Fruit fly (Drosophila melanogaster) whole organism, embryonic: ENCODE data around the gene Takl2.

Experiments
- CG11504 ChIP-seq: fragments of 200-800 bp; sonication (Bioruptor generic); optimal IDR thresholded peaks from 3 replicates; lab custom pipeline; 2019; ENCODE audit warnings: missing biosample characterization, mild to moderate bottlenecking, missing genetic modification characterization, moderate library complexity
- CG11696 ChIP-seq: fragments of 200-800 bp; sonication (Bioruptor generic); IDR thresholded peaks from 2 replicates; pipeline ENCODE4 v1.3.6; 2022; ENCODE audit warnings: missing biosample characterization, missing genetic modification characterization
- CG12155 ChIP-seq: fragments of 200-800 bp; sonication (Bioruptor generic); optimal IDR thresholded peaks from 3 replicates; lab custom pipeline; 2016; ENCODE audit warnings: missing biosample characterization, missing genetic modification characterization
- CG13287 ChIP-seq: fragments of 200-800 bp; sonication (Bioruptor generic); IDR thresholded peaks from 2 replicates; pipeline ENCODE4 v1.3.6; 2022; ENCODE audit warnings: missing biosample characterization, missing genetic modification characterization; ENCODE audit not compliant: partially characterized antibody
- CG14860 ChIP-seq: fragments of 200-800 bp; sonication (Bioruptor generic); IDR thresholded peaks from 3 replicates; pipeline ENCODE4 v1.3.6; 2022; ENCODE audit warnings: missing biosample characterization, missing genetic modification characterization; ENCODE audit not compliant: partially characterized antibody
- CG15073 ChIP-seq: fragments of 200-800 bp; sonication (Bioruptor generic); optimal IDR thresholded peaks from 2 replicates; lab custom pipeline; 2016; ENCODE audit warnings: missing biosample characterization, missing genetic modification characterization
- CG15269 ChIP-seq: fragments of 200-800 bp; sonication (Bioruptor generic); optimal IDR thresholded peaks from 2 replicates; lab custom pipeline; 2018; ENCODE audit warnings: missing biosample characterization, mild to moderate bottlenecking, missing genetic modification characterization, moderate library complexity
- CG16813 ChIP-seq: fragments of 200-800 bp; sonication (Bioruptor generic); IDR thresholded peaks from 3 replicates; pipeline ENCODE4 v1.3.6; 2022; ENCODE audit warnings: missing biosample characterization, missing genetic modification characterization; ENCODE audit not compliant: partially characterized antibody
- CG2129 ChIP-seq: fragments of 200-800 bp; sonication (Bioruptor generic); IDR thresholded peaks from 2 replicates; pipeline ENCODE4 v1.3.6; 2022; ENCODE audit warnings: missing biosample characterization, missing genetic modification characterization; ENCODE audit not compliant: partially characterized antibody
- CG2199 ChIP-seq: fragments of 200-800 bp; sonication (Bioruptor generic); IDR thresholded peaks from 3 replicates; pipeline ENCODE4 v1.3.6; 2022; ENCODE audit warnings: missing biosample characterization, missing genetic modification characterization
- CG6272 ChIP-seq: fragments of 200-800 bp; sonication (Bioruptor generic); IDR thresholded peaks from 2 replicates; pipeline ENCODE4 v1.3.6; 2022; ENCODE audit warnings: missing biosample characterization, missing genetic modification characterization
- CG6654 ChIP-seq: fragments of 200-800 bp; sonication (Bioruptor generic); optimal IDR thresholded peaks from 2 replicates; lab custom pipeline; 2017; ENCODE audit warnings: missing biosample characterization, mild to moderate bottlenecking, missing genetic modification characterization
- CG6765 ChIP-seq: fragments of 200-800 bp; sonication (Bioruptor generic); optimal IDR thresholded peaks from 3 replicates; lab custom pipeline; 2017; ENCODE audit warnings: missing biosample characterization, mild to moderate bottlenecking, missing genetic modification characterization
- CG7963 ChIP-seq: fragments of 200-800 bp; sonication (Bioruptor generic); IDR thresholded peaks from 3 replicates; pipeline ENCODE4 v1.3.6; 2022; ENCODE audit warnings: missing biosample characterization, missing genetic modification characterization; ENCODE audit not compliant: partially characterized antibody
- CG8290 ChIP-seq, 3 experiments: fragments of 200-800 bp; sonication (Bioruptor generic); optimal IDR thresholded peaks; 2 replicates each; lab custom pipeline; 2016 to 2019; ENCODE audit warnings: missing biosample characterization in 3 of 3, missing genetic modification characterization in 3 of 3, mild to moderate bottlenecking in 2 of 3, moderate library complexity in 1 of 3
- CG9932 ChIP-seq: fragments of 200-800 bp; sonication (Bioruptor generic); IDR thresholded peaks from 2 replicates; pipeline ENCODE4 v1.3.6; 2022; ENCODE audit warnings: missing biosample characterization, missing genetic modification characterization
- Dref ChIP-seq: fragments of 200-800 bp; sonication (Bioruptor generic); IDR thresholded peaks from 2 replicates; pipeline ENCODE4 v1.3.6; 2022; ENCODE audit warnings: missing biosample characterization, missing genetic modification characterization
- Eip74EF ChIP-seq, 2 experiments: fragments of 200-800 bp in 1 of 2; fragments of >200 bp in 1 of 2; sonication (Bioruptor generic) in 1 of 2; optimal IDR thresholded peaks; 2 replicates each; lab custom pipeline; 2017 to 2019; ENCODE audit warnings: missing biosample characterization in 2 of 2, missing genetic modification characterization in 2 of 2, mild to moderate bottlenecking in 1 of 2, moderate library complexity in 1 of 2
- Ets97D ChIP-seq: fragments of 200-800 bp; sonication (Bioruptor generic); optimal IDR thresholded peaks from 3 replicates; lab custom pipeline; 2016; ENCODE audit warnings: missing biosample characterization, missing genetic modification characterization
- Gug ChIP-seq: fragments of 200-800 bp; sonication (Bioruptor generic); IDR thresholded peaks from 4 replicates; pipeline ENCODE4 v1.3.6; 2022; ENCODE audit warnings: missing biosample characterization, missing genetic modification characterization
- HLH4C ChIP-seq: fragments of 200-800 bp; sonication (Bioruptor generic); IDR thresholded peaks from 3 replicates; pipeline ENCODE4 v1.3.6; 2022; ENCODE audit warnings: missing biosample characterization, missing genetic modification characterization; ENCODE audit not compliant: partially characterized antibody
- MBD-R2 ChIP-seq: fragments of 200-800 bp; sonication (Bioruptor generic); IDR thresholded peaks from 2 replicates; pipeline ENCODE4 v1.3.6; 2022; ENCODE audit warnings: missing biosample characterization, missing genetic modification characterization
- Oaz ChIP-seq: fragments of 200-800 bp; sonication (Bioruptor generic); IDR thresholded peaks from 2 replicates; pipeline ENCODE4 v1.3.6; 2022; ENCODE audit warnings: missing biosample characterization, missing genetic modification characterization
- Pdp1 ChIP-seq, 2 experiments: fragments of 200-800 bp; sonication (Bioruptor generic); optimal IDR thresholded peaks; 3 replicates each; lab custom pipeline; 2016; ENCODE audit warnings: missing biosample characterization in 2 of 2, missing genetic modification characterization in 2 of 2, mild to moderate bottlenecking in 1 of 2, moderate library complexity in 1 of 2
- Sry-δ ChIP-seq: fragments of 200-800 bp; sonication (Bioruptor generic); optimal IDR thresholded peaks from 2 replicates; lab custom pipeline; 2016; ENCODE audit warnings: missing biosample characterization, missing genetic modification characterization
- Trl ChIP-seq, 3 experiments: fragments of >200 bp in 2 of 3; fragments of 200-800 bp in 1 of 3; sonication (Bioruptor generic) in 1 of 3; optimal IDR thresholded peaks; 2 replicates in 1 of 3; 3 replicates in 2 of 3; lab custom pipeline; 2016 to 2017; ENCODE audit warnings: missing biosample characterization in 1 of 3, missing genetic modification characterization in 1 of 3
- YL-1 ChIP-seq: fragments of 200-800 bp; sonication (Bioruptor generic); optimal IDR thresholded peaks from 3 replicates; lab custom pipeline; 2017; ENCODE audit warnings: missing biosample characterization, mild to moderate bottlenecking, missing genetic modification characterization
- ash1 ChIP-seq: fragments of 200-800 bp; sonication (Bioruptor generic); optimal IDR thresholded peaks from 2 replicates; lab custom pipeline; 2018; ENCODE audit warnings: missing biosample characterization, mild to moderate bottlenecking, missing genetic modification characterization
- ato ChIP-seq: fragments of 200-800 bp; sonication (Bioruptor generic); IDR thresholded peaks from 2 replicates; pipeline ENCODE4 v1.3.6; 2022; ENCODE audit warnings: missing biosample characterization, missing genetic modification characterization; ENCODE audit not compliant: partially characterized antibody
- bbx ChIP-seq: fragments of 200-800 bp; sonication (Bioruptor generic); IDR thresholded peaks from 2 replicates; pipeline ENCODE4 v1.3.6; 2022; ENCODE audit warnings: missing biosample characterization, missing genetic modification characterization; ENCODE audit not compliant: partially characterized antibody
- cad ChIP-seq: fragments of >200 bp; optimal IDR thresholded peaks from 2 replicates; lab custom pipeline; 2017; ENCODE audit warnings: missing biosample characterization, missing genetic modification characterization
- cg ChIP-seq: fragments of 200-800 bp; sonication (Bioruptor generic); optimal IDR thresholded peaks from 3 replicates; lab custom pipeline; 2019; ENCODE audit warnings: missing biosample characterization, mild to moderate bottlenecking, missing genetic modification characterization, moderate library complexity
- chinmo ChIP-seq: fragments of 200-800 bp; sonication (Bioruptor generic); IDR thresholded peaks from 4 replicates; pipeline ENCODE4 v1.3.6; 2022; ENCODE audit warnings: missing biosample characterization, missing genetic modification characterization; ENCODE audit not compliant: partially characterized antibody
- dpn ChIP-seq, 2 experiments: fragments of 200-800 bp; sonication (Bioruptor generic); optimal IDR thresholded peaks; 3 replicates each; lab custom pipeline; 2016; ENCODE audit warnings: missing biosample characterization in 2 of 2, missing genetic modification characterization in 2 of 2
- ftz-f1 ChIP-seq: fragments of 200-800 bp; sonication (Bioruptor generic); optimal IDR thresholded peaks from 2 replicates; lab custom pipeline; 2016; ENCODE audit warnings: missing biosample characterization, missing genetic modification characterization
- gcm ChIP-seq: fragments of 200-800 bp; sonication (Bioruptor generic); optimal IDR thresholded peaks from 2 replicates; lab custom pipeline; 2019; ENCODE audit warnings: missing biosample characterization, mild to moderate bottlenecking, missing genetic modification characterization, moderate library complexity
- gem ChIP-seq: fragments of 200-800 bp; sonication (Bioruptor generic); optimal IDR thresholded peaks from 2 replicates; lab custom pipeline; 2019; ENCODE audit warnings: missing biosample characterization, mild to moderate bottlenecking, missing genetic modification characterization, moderate library complexity
- hth ChIP-seq: fragments of >200 bp; optimal IDR thresholded peaks from 2 replicates; lab custom pipeline; 2017; ENCODE audit warnings: inconsistent platforms
- inv ChIP-seq: fragments of 200-800 bp; sonication (Bioruptor generic); IDR thresholded peaks from 2 replicates; pipeline ENCODE4 v1.3.6; 2022; ENCODE audit warnings: missing biosample characterization, missing genetic modification characterization; ENCODE audit not compliant: partially characterized antibody
- knrl ChIP-seq: fragments of 200-800 bp; sonication (Bioruptor generic); IDR thresholded peaks from 3 replicates; pipeline ENCODE4 v1.3.6; 2022; ENCODE audit warnings: missing biosample characterization, missing genetic modification characterization; ENCODE audit not compliant: partially characterized antibody
- lilli ChIP-seq: fragments of 200-800 bp; sonication (Bioruptor generic); optimal IDR thresholded peaks from 3 replicates; lab custom pipeline; 2016; ENCODE audit warnings: missing biosample characterization, missing genetic modification characterization
- mld ChIP-seq: fragments of 200-800 bp; sonication (Bioruptor generic); IDR thresholded peaks from 3 replicates; pipeline ENCODE4 v1.3.6; 2022; ENCODE audit warnings: missing biosample characterization, missing genetic modification characterization; ENCODE audit not compliant: partially characterized antibody
- pzg ChIP-seq: fragments of 200-800 bp; sonication (Bioruptor generic); optimal IDR thresholded peaks from 3 replicates; lab custom pipeline; 2018; ENCODE audit warnings: missing biosample characterization, mild to moderate bottlenecking, missing genetic modification characterization, moderate library complexity
- sna ChIP-seq: fragments of 200-800 bp; sonication (Bioruptor generic); IDR thresholded peaks from 2 replicates; pipeline ENCODE4 v1.3.6; 2022; ENCODE audit warnings: missing biosample characterization, missing genetic modification characterization; ENCODE audit not compliant: partially characterized antibody
- trem ChIP-seq: fragments of 200-800 bp; optimal IDR thresholded peaks from 3 replicates; lab custom pipeline; 2019; ENCODE audit warnings: missing biosample characterization, mild to moderate bottlenecking, missing genetic modification characterization, moderate library complexity
- unc-4 ChIP-seq: fragments of 200-800 bp; sonication (Bioruptor generic); IDR thresholded peaks from 2 replicates; pipeline ENCODE4 v1.3.6; 2022; ENCODE audit warnings: missing biosample characterization, missing genetic modification characterization; ENCODE audit not compliant: partially characterized antibody

The Takl2 gene

DNA sequence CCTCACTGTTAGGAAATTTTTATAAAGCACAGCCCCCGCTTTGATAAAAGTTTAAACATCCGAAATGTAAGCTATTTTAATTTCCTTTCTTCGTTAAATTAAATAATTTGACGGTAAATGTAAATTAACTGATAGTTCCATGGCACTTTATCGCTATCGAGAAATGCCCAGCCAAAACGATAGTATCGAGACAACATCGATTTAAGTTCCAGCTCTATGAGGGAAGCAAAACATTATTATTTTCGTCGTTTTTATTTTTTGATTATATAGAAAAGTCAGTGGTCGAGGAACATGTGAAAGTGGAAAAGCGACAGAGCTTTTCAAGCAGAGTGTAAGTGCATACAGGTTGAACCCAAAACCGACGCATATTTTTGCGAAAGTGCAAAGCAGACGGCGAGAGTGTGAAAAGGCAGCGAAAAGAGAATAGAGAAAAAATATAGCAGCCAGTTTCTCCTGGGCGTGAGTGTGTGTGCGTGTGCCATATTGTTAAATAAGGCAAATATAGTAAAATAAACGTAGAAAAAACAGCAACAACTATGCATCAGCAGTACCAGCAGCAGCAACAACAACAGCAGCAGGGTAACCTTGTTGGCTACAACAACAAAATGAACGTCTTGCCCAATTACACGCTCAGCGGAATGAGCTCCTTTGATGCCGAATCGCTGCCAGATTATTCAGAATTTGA is 6.7 kb downstream of the Takl2 start, which contains the start of gene CG45049 (continued):
- TF ChIP-seq CG2199 (GFP tag; lab: Robert Waterston, UW), result 0 out of 3 replicates have a peak, but pooled peaks have one; percentile 10
- peak in 1 of 2 experiments; percentile 31 for TF ChIP-seq dpn (GFP tag; optimal IDR thresholded peaks at IDR 0.05; lab: Kevin White, UChicago)
- peak in 1 of 2 experiments; percentile 69 for TF ChIP-seq Trl (optimal IDR thresholded peaks at IDR 0.05; lab: Kevin White, UChicago)
- no peak for TF ChIP-seq Trl (GFP tag; optimal IDR thresholded peaks at IDR 0.05; lab: Kevin White, UChicago)
- TF ChIP-seq CG7963 (GFP tag; lab: Robert Waterston, UW), result peak; percentile 93
- TF ChIP-seq ash1 (GFP tag; lab: Kevin White, UChicago), result no peak
- TF ChIP-seq pzg (GFP tag; lab: Kevin White, UChicago), result peak; percentile 40
- peak; percentile 22 for TF ChIP-seq ftz-f1 (GFP tag; lab: Kevin White, UChicago)
- TF ChIP-seq CG11504 (tag; lab: Kevin White, UChicago), result no peak
- peak; percentile 65 for TF ChIP-seq CG9932 (GFP tag; lab: Robert Waterston, UW)
- TF ChIP-seq CG15269 (tag; lab: Kevin White, UChicago), result no peak
- peak; percentile 32; the same call in 1 of the 4 replicates for TF ChIP-seq Gug (GFP tag; lab: Robert Waterston, UW)
- TF ChIP-seq Sry-δ (GFP tag; lab: Kevin White, UChicago), result peak; percentile 89
- TF ChIP-seq inv (GFP tag; lab: Robert Waterston, UW), result peak; percentile 89
- TF ChIP-seq cad (GFP tag; lab: Kevin White, UChicago), result no peak
- no peak for TF ChIP-seq CG12155
- peak; percentile 54; the same call in 1 of the 4 replicates for TF ChIP-seq chinmo
- TF ChIP-seq CG11696, result no peak
- peak; percentile 91 for TF ChIP-seq knrl (GFP tag; lab: Robert Waterston, UW)
- peak; percentile 78 for TF ChIP-seq unc-4 (GFP tag; lab: Robert Waterston, UW)
- TF ChIP-seq trem, result peak; percentile 4
- TF ChIP-seq Pdp1 (GFP tag; optimal IDR thresholded peaks at IDR 0.05; lab: Kevin White, UChicago), result peak in 1 of 2 experiments; percentile 12
- TF ChIP-seq CG6765 (GFP tag; lab: Kevin White, UChicago), result no peak
- TF ChIP-seq CG15073 (GFP tag; lab: Kevin White, UChicago), result no peak
- TF ChIP-seq CG16813 (GFP tag; lab: Robert Waterston, UW), result peak; percentile 90
- peak; percentile 92 for TF ChIP-seq ato
- TF ChIP-seq hth (lab: Kevin White, UChicago), result no peak
- no peak for TF ChIP-seq CG8290 (GFP tag; optimal IDR thresholded peaks at IDR 0.05; lab: Kevin White, UChicago)
- TF ChIP-seq CG8290 (tag; optimal IDR thresholded peaks at IDR 0.05; lab: Kevin White, UChicago), result peak in 1 of 2 experiments; percentile 5
- TF ChIP-seq CG13287 (GFP tag; lab: Robert Waterston, UW), result peak; percentile 79
- TF ChIP-seq Dref (GFP tag; lab: Robert Waterston, UW), result peak; percentile 63
- TF ChIP-seq gem (tag; lab: Kevin White, UChicago), result no peak
- TF ChIP-seq YL-1 (GFP tag; lab: Kevin White, UChicago), result no peak
- TF ChIP-seq lilli, result peak; percentile 34
- TF ChIP-seq mld, result peak; percentile 86; the same call in 2 of the 3 replicates
- peak; percentile 65 for TF ChIP-seq sna (GFP tag; lab: Robert Waterston, UW)
- TF ChIP-seq Oaz (GFP tag; lab: Robert Waterston, UW), result no peak
- TF ChIP-seq CG14860, result peak; percentile 74
- TF ChIP-seq MBD-R2 (GFP tag; lab: Robert Waterston, UW), result 0 out of 2 replicates have a peak, but pooled peaks have one; percentile 22
- TF ChIP-seq bbx (GFP tag; lab: Robert Waterston, UW), result peak; percentile 94
- TF ChIP-seq HLH4C (GFP tag; lab: Robert Waterston, UW), result peak; percentile 87
- peak; percentile 67 for TF ChIP-seq CG2129 (GFP tag; lab: Robert Waterston, UW)
- TF ChIP-seq Eip74EF (GFP tag; optimal IDR thresholded peaks at IDR 0.05; lab: Kevin White, UChicago), result no peak
- peak; percentile 80 for TF ChIP-seq cg (GFP tag; lab: Kevin White, UChicago)
- TF ChIP-seq Ets97D (GFP tag; lab: Kevin White, UChicago), result peak; percentile 6
- peak; percentile 37; the same call in 1 of the 2 replicates for TF ChIP-seq CG6272 (GFP tag; lab: Robert Waterston, UW)
- no peak for TF ChIP-seq gcm
- TF ChIP-seq CG6654 (GFP tag; lab: Kevin White, UChicago), result no peak
